Comparison of ENCODE assay signal across 2 fruit fly cellular contexts in genomic region chr3R:7963495-7964132, dm6.
TF ChIP-seq lines count a peak whose summit lies in the region.

No protein-coding gene starts in this region.

TF ChIP-seq in whole organism, adult, 20 proteins besides CTCF, POLR2A, EP300 and RAD21 (continued from another document):
- TF ChIP-seq CG5204 (GFP tag; optimal IDR thresholded peaks at IDR 0.05; lab: Kevin White, UChicago) = no peak
TF ChIP-seq in whole organism, adult: peak in this region for 5.

TF ChIP-seq in whole organism, embryonic, 481 proteins besides CTCF, POLR2A, EP300 and RAD21 (continued from another document):
- TF ChIP-seq repo (GFP tag; optimal IDR thresholded peaks at IDR 0.05; lab: Kevin White, UChicago) (no peak), sr (GFP tag; IDR thresholded peaks at IDR 0.05; lab: Robert Waterston, UW) (peak; percentile 50; the same call in 1 of the 3 replicates), Nf-YC (tag; optimal IDR thresholded peaks at IDR 0.05; lab: Kevin White, UChicago) (peak; percentile 91), D (optimal IDR thresholded peaks at IDR 0.05; lab: Kevin White, UChicago) (peak; percentile 68), D (GFP tag; optimal IDR thresholded peaks at IDR 0.05; lab: Kevin White, UChicago) (no peak)
